Fruit fly (Drosophila melanogaster) whole organism, adult: Measurements from ENCODE around the gene CG3982.

Experiments used
- CG11617 ChIP-seq: fragments of 200-800 bp; sonication (Bioruptor generic); optimal IDR thresholded peaks from 2 replicates; lab custom pipeline; 2017; ENCODE audit warnings: mild to moderate bottlenecking, missing biosample characterization, missing genetic modification reagents, missing genetic modification characterization
- CG12768 ChIP-seq: fragments of 200-800 bp; sonication (Bioruptor generic); optimal IDR thresholded peaks from 2 replicates; lab custom pipeline; 2017; ENCODE audit warnings: missing biosample characterization, missing genetic modification characterization, mild to moderate bottlenecking, moderate library complexity, missing genetic modification reagents
- CG14711 ChIP-seq: fragments of 200-800 bp; sonication (Bioruptor generic); optimal IDR thresholded peaks from 2 replicates; lab custom pipeline; 2018; ENCODE audit warnings: missing biosample characterization, mild to moderate bottlenecking, missing genetic modification characterization, moderate library complexity
- CG1620 ChIP-seq: fragments of 200-800 bp; sonication (Bioruptor generic); optimal IDR thresholded peaks from 2 replicates; lab custom pipeline; 2016; ENCODE audit warnings: missing biosample characterization, missing genetic modification characterization
- CG33017 ChIP-seq: fragments of 200-800 bp; sonication (Bioruptor generic); optimal IDR thresholded peaks from 2 replicates; lab custom pipeline; 2018; ENCODE audit warnings: missing biosample characterization, mild to moderate bottlenecking, missing genetic modification characterization, moderate library complexity
- CG5204 ChIP-seq: fragments of 200-800 bp; sonication (Bioruptor generic); optimal IDR thresholded peaks from 2 replicates; lab custom pipeline; 2016; ENCODE audit warnings: missing biosample characterization, missing genetic modification characterization
- CG7045 ChIP-seq: fragments of 200-800 bp; sonication (Bioruptor generic); optimal IDR thresholded peaks from 2 replicates; lab custom pipeline; 2017; ENCODE audit warnings: missing biosample characterization, mild to moderate bottlenecking, missing genetic modification characterization
- CG7101 ChIP-seq: fragments of 200-800 bp; sonication (Bioruptor generic); optimal IDR thresholded peaks from 2 replicates; lab custom pipeline; 2018; ENCODE audit warnings: missing biosample characterization, mild to moderate bottlenecking, missing genetic modification characterization, moderate library complexity
- Clk ChIP-seq: fragments of 200-800 bp; sonication (Bioruptor generic); optimal IDR thresholded peaks from 2 replicates; lab custom pipeline; 2017; ENCODE audit warnings: missing biosample characterization, missing genetic modification characterization
- Crg-1 ChIP-seq: fragments of 200-800 bp; sonication (Bioruptor generic); optimal IDR thresholded peaks from 2 replicates; lab custom pipeline; 2016; ENCODE audit warnings: missing biosample characterization, missing genetic modification characterization
- Hr96 ChIP-seq: fragments of 200-800 bp; sonication (Bioruptor generic); optimal IDR thresholded peaks from 2 replicates; lab custom pipeline; 2016; ENCODE audit warnings: missing biosample characterization, missing genetic modification characterization
- Mnt ChIP-seq: fragments of 200-800 bp; sonication (Bioruptor generic); optimal IDR thresholded peaks from 2 replicates; lab custom pipeline; 2016; ENCODE audit warnings: missing biosample characterization, mild to moderate bottlenecking, missing genetic modification characterization
- bab1 ChIP-seq: fragments of 200-800 bp; sonication (Bioruptor generic); optimal IDR thresholded peaks from 3 replicates; lab custom pipeline; 2019; ENCODE audit warnings: missing biosample characterization, mild to moderate bottlenecking, missing genetic modification characterization, moderate library complexity
- cic ChIP-seq: fragments of 200-800 bp; sonication (Bioruptor generic); optimal IDR thresholded peaks from 2 replicates; lab custom pipeline; 2017; ENCODE audit warnings: missing biosample characterization, mild to moderate bottlenecking, missing genetic modification characterization, moderate library complexity
- cnc ChIP-seq, 2 experiments: fragments of >200 bp; optimal IDR thresholded peaks; 2 replicates each; lab custom pipeline; 2017
- kay ChIP-seq: fragments of 200-800 bp; sonication (Bioruptor generic); peaks from one replicate; lab custom pipeline; 2016; ENCODE audit warnings: missing biosample characterization, missing genetic modification characterization, borderline replicate concordance
- ovo ChIP-seq: fragments of 200-800 bp; sonication (Bioruptor generic); optimal IDR thresholded peaks from 2 replicates; lab custom pipeline; 2016; ENCODE audit warnings: missing biosample characterization, missing genetic modification characterization
- pad ChIP-seq: fragments of 200-800 bp; sonication (Bioruptor generic); optimal IDR thresholded peaks from 3 replicates; lab custom pipeline; 2017; ENCODE audit warnings: missing biosample characterization, missing genetic modification characterization, mild to moderate bottlenecking, moderate library complexity, missing genetic modification reagents
- tj ChIP-seq: fragments of 200-800 bp; sonication (Bioruptor generic); optimal IDR thresholded peaks from 3 replicates; lab custom pipeline; 2017; ENCODE audit warnings: missing biosample characterization, mild to moderate bottlenecking, missing genetic modification characterization, moderate library complexity
- toe ChIP-seq: fragments of 200-800 bp; sonication (Bioruptor generic); optimal IDR thresholded peaks from 2 replicates; lab custom pipeline; 2016; ENCODE audit warnings: missing biosample characterization, missing genetic modification characterization

Gene CG3982

dm6 chr3L:9424528-9424911 lies 7.3 kb upstream of the CG3982 start:
- TF ChIP-seq Hr96 (GFP tag; lab: Kevin White, UChicago) (no peak), CG12768 (peak; percentile 18), Mnt (GFP tag; lab: Kevin White, UChicago) (no peak), CG11617 (peak; percentile 32), CG7101 (tag; lab: Kevin White, UChicago) (peak; percentile 10), cnc (optimal IDR thresholded peaks at IDR 0.05; lab: Kevin White, UChicago) (peak in 1 of 2 experiments; percentile 78), CG1620 (GFP tag; lab: Kevin White, UChicago) (no peak), CG5204 (GFP tag; lab: Kevin White, UChicago) (no peak), pad (GFP tag; lab: Kevin White, UChicago) (no peak), kay (GFP tag; lab: Kevin White, UChicago) (peak; percentile 97), CG7045 (GFP tag; lab: Kevin White, UChicago) (peak; percentile 36), Clk (no peak), CG14711 (tag; lab: Kevin White, UChicago) (peak; percentile 57), CG33017 (peak; percentile 65)

DNA sequence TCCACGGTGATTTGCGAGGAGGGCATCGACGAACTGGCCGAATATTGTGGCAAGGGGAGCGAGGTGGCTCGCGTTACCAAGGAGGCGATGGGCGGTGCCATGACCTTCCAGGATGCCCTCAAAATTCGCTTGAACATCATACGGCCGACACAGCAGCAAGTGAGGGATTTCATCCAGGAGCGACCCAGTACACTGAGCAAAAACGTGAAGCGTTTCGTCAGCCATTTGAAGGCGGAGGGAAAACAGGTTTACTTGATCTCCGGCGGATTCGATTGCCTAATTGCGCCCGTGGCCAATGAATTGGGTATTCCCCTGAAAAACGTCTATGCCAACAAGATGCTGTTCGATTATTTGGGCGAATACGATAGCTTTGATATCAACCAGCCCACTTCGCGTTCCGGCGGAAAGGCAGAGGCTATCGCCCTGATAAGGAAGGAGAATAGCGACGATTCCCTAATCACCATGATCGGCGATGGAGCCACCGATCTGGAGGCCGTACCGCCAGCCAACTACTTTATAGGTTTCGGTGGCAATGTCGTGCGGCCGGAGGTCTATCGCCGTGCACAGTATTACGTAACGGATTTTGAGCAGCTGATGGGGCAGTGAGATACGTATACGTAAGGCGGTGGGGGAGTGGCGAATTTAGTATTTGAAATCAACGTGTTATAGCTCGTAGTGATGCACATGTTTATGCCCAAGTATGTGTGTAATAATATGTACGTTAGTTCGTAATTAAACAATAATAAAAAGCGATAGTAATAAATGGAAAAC lies 6.8 kb upstream of the CG3982 start:
- TF ChIP-seq cnc (optimal IDR thresholded peaks at IDR 0.05; lab: Kevin White, UChicago) = no peak
- no peak for TF ChIP-seq pad (GFP tag; lab: Kevin White, UChicago)
- peak; percentile 33 for TF ChIP-seq CG12768
- no peak for TF ChIP-seq Hr96 (GFP tag; lab: Kevin White, UChicago)
- TF ChIP-seq toe = no peak
- no peak for TF ChIP-seq CG7101 (tag; lab: Kevin White, UChicago)
- peak; percentile 50 for TF ChIP-seq Mnt (GFP tag; lab: Kevin White, UChicago)
- peak; percentile 77 for TF ChIP-seq cic
- no peak for TF ChIP-seq CG7045 (GFP tag; lab: Kevin White, UChicago)
- no peak for TF ChIP-seq ovo (GFP tag; lab: Kevin White, UChicago)
- TF ChIP-seq CG11617 = no peak
- no peak for TF ChIP-seq CG1620 (GFP tag; lab: Kevin White, UChicago)

DNA sequence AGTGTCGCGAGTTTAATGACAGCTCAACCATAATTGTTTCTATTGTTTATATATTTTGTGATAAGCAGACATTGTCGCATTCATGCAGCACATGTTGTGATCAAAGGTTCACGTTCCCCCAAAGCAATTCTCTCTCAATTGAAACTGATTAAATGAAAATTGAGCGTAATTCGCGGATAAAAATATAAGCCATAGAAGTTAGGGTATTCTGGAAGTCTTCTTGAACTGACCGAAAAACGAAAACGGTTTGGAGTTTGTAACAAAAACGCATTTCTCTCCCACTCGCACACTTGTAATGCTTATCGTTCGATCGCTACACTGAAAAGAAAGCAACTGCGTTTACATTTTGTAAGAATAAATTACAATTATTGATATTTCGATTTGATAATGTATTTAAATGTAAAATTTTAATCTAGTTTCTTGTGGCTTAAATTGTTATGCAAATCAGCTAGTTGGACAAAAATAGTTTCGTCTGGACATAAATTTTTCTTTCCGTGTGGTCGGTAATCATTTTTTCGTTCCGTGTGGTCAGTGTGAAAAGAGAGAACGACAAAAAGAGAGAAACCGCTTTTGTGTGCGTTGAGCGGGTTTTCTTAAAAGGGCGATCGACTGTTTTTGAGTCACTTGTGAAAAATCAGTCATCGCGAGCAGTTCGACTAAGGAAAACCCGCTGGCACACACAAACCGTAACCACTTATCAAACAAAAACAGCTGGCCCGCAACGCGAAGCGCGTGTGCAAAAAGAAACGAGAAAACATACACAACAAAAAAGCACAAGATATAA lies 5.6 kb upstream of the CG3982 start, which contains the start of gene aay:
TSS of gene aay (plus strand) at position 618 of the 784 bp plus-strand sequence.
- TF ChIP-seq CG14711 (tag; lab: Kevin White, UChicago) (peak; percentile 98), kay (GFP tag; lab: Kevin White, UChicago) (peak; percentile 100), CG5204 (GFP tag; lab: Kevin White, UChicago) (peak; percentile 99), cnc (optimal IDR thresholded peaks at IDR 0.05; lab: Kevin White, UChicago) (no peak), pad (GFP tag; lab: Kevin White, UChicago) (peak; percentile 94), CG7101 (tag; lab: Kevin White, UChicago) (peak; percentile 99), CG12768 (peak; percentile 99), bab1 (peak; percentile 99), tj (GFP tag; lab: Kevin White, UChicago) (peak; percentile 96), CG33017 (peak; percentile 100), CG7045 (GFP tag; lab: Kevin White, UChicago) (peak; percentile 99), Hr96 (GFP tag; lab: Kevin White, UChicago) (peak; percentile 98), ovo (GFP tag; lab: Kevin White, UChicago) (peak; percentile 96), cic (peak; percentile 97), CG11617 (peak; percentile 99), Crg-1 (peak; percentile 92), Mnt (GFP tag; lab: Kevin White, UChicago) (peak; percentile 97), Clk (peak; percentile 98), toe (peak; percentile 98), CG1620 (GFP tag; lab: Kevin White, UChicago) (peak; percentile 97)

- no peak for TF ChIP-seq CG11617
- TF ChIP-seq CG7045 (GFP tag; lab: Kevin White, UChicago) = no peak
- TF ChIP-seq cic = no peak
- no peak for TF ChIP-seq CG7101 (tag; lab: Kevin White, UChicago)
- TF ChIP-seq cnc (optimal IDR thresholded peaks at IDR 0.05; lab: Kevin White, UChicago) = peak in 1 of 2 experiments; percentile 62
Observed at dm6 chr3L:9422135-9422534, 4.9 kb upstream of the CG3982 start.

DNA sequence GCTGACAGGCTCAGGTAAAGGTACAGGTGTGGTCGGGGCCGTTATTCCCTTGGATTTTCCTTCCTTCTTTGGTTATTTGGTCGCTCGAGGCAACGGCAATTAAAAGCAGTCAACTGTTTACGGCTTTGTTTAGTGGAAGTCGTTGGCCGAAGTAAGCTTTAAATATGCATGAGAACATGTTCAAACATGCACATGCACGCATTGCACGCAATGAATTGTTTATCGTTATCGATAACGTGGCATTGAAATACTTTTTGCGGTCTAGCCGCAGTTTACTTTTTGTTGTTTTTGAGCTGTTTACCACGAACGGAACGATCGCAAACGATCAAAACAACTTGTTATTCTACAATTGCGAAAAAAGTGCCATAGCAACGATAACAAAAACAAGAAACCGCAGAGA lies 4.4 kb upstream of the CG3982 start:
- TF ChIP-seq toe = no peak
- peak; percentile 33 for TF ChIP-seq tj (GFP tag; lab: Kevin White, UChicago)
- no peak for TF ChIP-seq CG5204 (GFP tag; lab: Kevin White, UChicago)
- TF ChIP-seq CG7101 (tag; lab: Kevin White, UChicago) = no peak
- peak; percentile 32 for TF ChIP-seq cic
- no peak for TF ChIP-seq CG12768
- TF ChIP-seq Mnt (GFP tag; lab: Kevin White, UChicago) = no peak
- TF ChIP-seq Crg-1 = no peak
- no peak for TF ChIP-seq cnc (optimal IDR thresholded peaks at IDR 0.05; lab: Kevin White, UChicago)
- TF ChIP-seq CG7045 (GFP tag; lab: Kevin White, UChicago) = no peak
- no peak for TF ChIP-seq CG14711 (tag; lab: Kevin White, UChicago)
- no peak for TF ChIP-seq CG1620 (GFP tag; lab: Kevin White, UChicago)
- no peak for TF ChIP-seq CG11617
- no peak for TF ChIP-seq Hr96 (GFP tag; lab: Kevin White, UChicago)
- no peak for TF ChIP-seq kay (GFP tag; lab: Kevin White, UChicago)
- TF ChIP-seq ovo (GFP tag; lab: Kevin White, UChicago) = peak; percentile 26
